Fruit fly (Drosophila melanogaster) whole organism, embryonic: Measurements from ENCODE around the gene CG5181.
A peak's percentile ranks its signal among the peaks of the same experiment; 100 is the strongest.

Experiments
- Antp ChIP-seq: fragments of 200-800 bp; sonication (Bioruptor generic); optimal IDR thresholded peaks from 3 replicates; lab custom pipeline; 2016; ENCODE audit warnings: missing biosample characterization, missing genetic modification characterization
- BEAF-32 ChIP-seq: fragments of 200-800 bp; sonication (Bioruptor generic); optimal IDR thresholded peaks from 3 replicates; lab custom pipeline; 2017; ENCODE audit warnings: missing biosample characterization, missing genetic modification characterization, mild to moderate bottlenecking, moderate library complexity, missing genetic modification reagents
- CG10321 ChIP-seq: fragments of 200-800 bp; sonication (Bioruptor generic); IDR thresholded peaks from 2 replicates; pipeline ENCODE4 v1.3.6; 2022; ENCODE audit warnings: missing biosample characterization, missing genetic modification characterization
- CG12942 ChIP-seq: fragments of 200-800 bp; sonication (Bioruptor generic); optimal IDR thresholded peaks from 3 replicates; lab custom pipeline; 2016; ENCODE audit warnings: missing biosample characterization, missing genetic modification characterization
- CG13296 ChIP-seq: fragments of 200-800 bp; sonication (Bioruptor generic); optimal IDR thresholded peaks from 3 replicates; lab custom pipeline; 2018; ENCODE audit warnings: missing biosample characterization, mild to moderate bottlenecking, missing genetic modification characterization
- CG14860 ChIP-seq: fragments of 200-800 bp; sonication (Bioruptor generic); IDR thresholded peaks from 3 replicates; pipeline ENCODE4 v1.3.6; 2022; ENCODE audit warnings: missing biosample characterization, missing genetic modification characterization; ENCODE audit not compliant: partially characterized antibody
- CG1647 ChIP-seq: fragments of 200-800 bp; sonication (Bioruptor generic); optimal IDR thresholded peaks from 3 replicates; lab custom pipeline; 2016; ENCODE audit warnings: missing biosample characterization, missing genetic modification characterization
- CG18262 ChIP-seq: fragments of 200-800 bp; optimal IDR thresholded peaks from 3 replicates; lab custom pipeline; 2019; ENCODE audit warnings: missing biosample characterization, mild to moderate bottlenecking, missing genetic modification characterization, moderate library complexity
- CG18599 ChIP-seq: fragments of 200-800 bp; sonication (Bioruptor generic); optimal IDR thresholded peaks from 3 replicates; lab custom pipeline; 2017; ENCODE audit warnings: missing biosample characterization, missing genetic modification characterization, mild to moderate bottlenecking, moderate library complexity, missing genetic modification reagents
- CG2712 ChIP-seq: fragments of 200-800 bp; optimal IDR thresholded peaks from 3 replicates; lab custom pipeline; 2019; ENCODE audit warnings: missing biosample characterization, mild to moderate bottlenecking, missing genetic modification characterization, moderate library complexity
- CG31365 ChIP-seq: fragments of 200-800 bp; sonication (Bioruptor generic); optimal IDR thresholded peaks from 2 replicates; lab custom pipeline; 2018; ENCODE audit warnings: missing biosample characterization, mild to moderate bottlenecking, missing genetic modification characterization
- CG3407 ChIP-seq: fragments of 200-800 bp; sonication (Bioruptor generic); optimal IDR thresholded peaks from 2 replicates; lab custom pipeline; 2018; ENCODE audit warnings: missing biosample characterization, mild to moderate bottlenecking, missing genetic modification characterization
- CG3726 ChIP-seq: fragments of 200-800 bp; sonication (Bioruptor generic); IDR thresholded peaks from 3 replicates; pipeline ENCODE4, ENCODE4 v1.3.6; 2022; ENCODE audit warnings: missing biosample characterization, missing genetic modification characterization
- CG5245 ChIP-seq: fragments of 200-800 bp; sonication (Bioruptor generic); optimal IDR thresholded peaks from 3 replicates; lab custom pipeline; 2016; ENCODE audit warnings: missing biosample characterization, missing genetic modification characterization
- CG5953 ChIP-seq: fragments of 200-800 bp; sonication (Bioruptor generic); IDR thresholded peaks from 2 replicates; pipeline ENCODE4 v1.3.6; 2022; ENCODE audit warnings: missing biosample characterization, missing genetic modification characterization
- CG6175 ChIP-seq: fragments of 200-800 bp; sonication (Bioruptor generic); IDR thresholded peaks from 3 replicates; pipeline ENCODE4 v1.3.6; 2022; ENCODE audit warnings: missing biosample characterization, missing genetic modification characterization
- CG6683 ChIP-seq: fragments of 200-800 bp; sonication (Bioruptor generic); optimal IDR thresholded peaks from 2 replicates; lab custom pipeline; 2017; ENCODE audit warnings: missing biosample characterization, mild to moderate bottlenecking, missing genetic modification characterization, missing genetic modification reagents
- CG7745 ChIP-seq: fragments of 200-800 bp; sonication (Bioruptor generic); optimal IDR thresholded peaks from 2 replicates; lab custom pipeline; 2018; ENCODE audit warnings: missing biosample characterization, mild to moderate bottlenecking, missing genetic modification characterization, moderate library complexity
- CG8478 ChIP-seq: fragments of >200 bp; optimal IDR thresholded peaks from 2 replicates; lab custom pipeline; 2018
- CG9609 ChIP-seq: fragments of 200-800 bp; sonication (Bioruptor generic); optimal IDR thresholded peaks from 3 replicates; lab custom pipeline; 2016; ENCODE audit warnings: missing biosample characterization, missing genetic modification characterization
- D19A ChIP-seq: fragments of 200-800 bp; optimal IDR thresholded peaks from 3 replicates; lab custom pipeline; 2019; ENCODE audit warnings: missing biosample characterization, mild to moderate bottlenecking, missing genetic modification characterization, moderate library complexity
- D19B ChIP-seq: fragments of 200-800 bp; sonication (Bioruptor generic); optimal IDR thresholded peaks from 2 replicates; lab custom pipeline; 2017; ENCODE audit warnings: missing biosample characterization, mild to moderate bottlenecking, missing genetic modification characterization
- ERR ChIP-seq: fragments of 200-800 bp; sonication (Bioruptor generic); optimal IDR thresholded peaks from 2 replicates; lab custom pipeline; 2016; ENCODE audit warnings: missing biosample characterization, missing genetic modification characterization
- HLH3B ChIP-seq: fragments of 200-800 bp; sonication (Bioruptor generic); IDR thresholded peaks from 2 replicates; pipeline ENCODE4 v1.3.6; 2022; ENCODE audit warnings: missing biosample characterization, missing genetic modification characterization
- HLHmδ ChIP-seq: fragments of 200-800 bp; sonication (Bioruptor generic); optimal IDR thresholded peaks from 2 replicates; lab custom pipeline; 2018; ENCODE audit warnings: missing biosample characterization, mild to moderate bottlenecking, missing genetic modification characterization, moderate library complexity
- Hr51 ChIP-seq, 2 experiments: fragments of 200-800 bp; sonication (Bioruptor generic); optimal IDR thresholded peaks; 2 replicates in 1 of 2; 3 replicates in 1 of 2; lab custom pipeline; 2016 to 2018; ENCODE audit warnings: missing biosample characterization in 2 of 2, missing genetic modification characterization in 2 of 2, mild to moderate bottlenecking in 1 of 2, moderate library complexity in 1 of 2
- Kr ChIP-seq: fragments of 200-800 bp; sonication (Bioruptor generic); optimal IDR thresholded peaks from 2 replicates; lab custom pipeline; 2017; ENCODE audit warnings: missing biosample characterization, mild to moderate bottlenecking, missing genetic modification characterization
- Nf-YB ChIP-seq: fragments of 200-800 bp; sonication (Bioruptor generic); optimal IDR thresholded peaks from 3 replicates; lab custom pipeline; 2019; ENCODE audit warnings: missing biosample characterization, mild to moderate bottlenecking, missing genetic modification characterization, moderate library complexity
- Sry-δ ChIP-seq: fragments of 200-800 bp; sonication (Bioruptor generic); optimal IDR thresholded peaks from 2 replicates; lab custom pipeline; 2016; ENCODE audit warnings: missing biosample characterization, missing genetic modification characterization
- TFAM ChIP-seq: fragments of 200-800 bp; sonication (Bioruptor generic); optimal IDR thresholded peaks from 2 replicates; lab custom pipeline; 2017; ENCODE audit warnings: missing biosample characterization, missing genetic modification characterization, inconsistent platforms
- Usf ChIP-seq: fragments of 200-800 bp; sonication (Bioruptor generic); optimal IDR thresholded peaks from 2 replicates; lab custom pipeline; 2017; ENCODE audit warnings: missing genotype, missing biosample characterization, missing genetic modification characterization
- abd-A ChIP-seq: fragments of 200-800 bp; sonication (Bioruptor generic); optimal IDR thresholded peaks from 3 replicates; lab custom pipeline; 2019; ENCODE audit warnings: missing biosample characterization, mild to moderate bottlenecking, missing genetic modification characterization, moderate library complexity
- cg ChIP-seq: fragments of 200-800 bp; sonication (Bioruptor generic); optimal IDR thresholded peaks from 3 replicates; lab custom pipeline; 2019; ENCODE audit warnings: missing biosample characterization, mild to moderate bottlenecking, missing genetic modification characterization, moderate library complexity
- chinmo ChIP-seq: fragments of 200-800 bp; sonication (Bioruptor generic); IDR thresholded peaks from 4 replicates; pipeline ENCODE4 v1.3.6; 2022; ENCODE audit warnings: missing biosample characterization, missing genetic modification characterization; ENCODE audit not compliant: partially characterized antibody
- cwo ChIP-seq: fragments of 200-800 bp; sonication (Bioruptor generic); optimal IDR thresholded peaks from 3 replicates; lab custom pipeline; 2017; ENCODE audit warnings: missing biosample characterization, missing genetic modification characterization, mild to moderate bottlenecking, moderate library complexity, missing genetic modification reagents
- dati ChIP-seq: fragments of 200-800 bp; sonication (Bioruptor generic); IDR thresholded peaks from 2 replicates; pipeline ENCODE4 v1.3.6; 2022; ENCODE audit warnings: missing biosample characterization, missing genetic modification characterization
- fd96Cb ChIP-seq: fragments of 200-800 bp; sonication (Bioruptor generic); optimal IDR thresholded peaks from 2 replicates; lab custom pipeline; 2018; ENCODE audit warnings: missing biosample characterization, mild to moderate bottlenecking, missing genetic modification characterization, moderate library complexity
- ftz-f1 ChIP-seq: fragments of 200-800 bp; sonication (Bioruptor generic); optimal IDR thresholded peaks from 2 replicates; lab custom pipeline; 2016; ENCODE audit warnings: missing biosample characterization, missing genetic modification characterization
- gsb-n ChIP-seq: fragments of 200-800 bp; sonication (Bioruptor generic); optimal IDR thresholded peaks from 3 replicates; lab custom pipeline; 2018; ENCODE audit warnings: missing biosample characterization, mild to moderate bottlenecking, missing genetic modification characterization
- gt ChIP-seq: fragments of 200-800 bp; sonication (Bioruptor generic); IDR thresholded peaks from 2 replicates; pipeline ENCODE4 v1.3.6; 2022; ENCODE audit warnings: missing biosample characterization, missing genetic modification characterization
- hb ChIP-seq: fragments of 200-800 bp; sonication (Bioruptor generic); IDR thresholded peaks from 3 replicates; pipeline ENCODE4 v1.3.6; 2022; ENCODE audit warnings: missing biosample characterization, missing genetic modification characterization; ENCODE audit not compliant: partially characterized antibody
- hbn ChIP-seq: fragments of 200-800 bp; sonication (Bioruptor generic); IDR thresholded peaks from 2 replicates; pipeline ENCODE4 v1.3.6; 2022; ENCODE audit warnings: missing biosample characterization, missing genetic modification characterization; ENCODE audit not compliant: partially characterized antibody
- insv ChIP-seq, 2 experiments: fragments of 200-800 bp; sonication (Bioruptor generic); optimal IDR thresholded peaks; 3 replicates each; lab custom pipeline; 2016 to 2018; ENCODE audit warnings: missing biosample characterization in 2 of 2, missing genetic modification characterization in 2 of 2
- jing ChIP-seq: fragments of 200-800 bp; sonication (Bioruptor generic); optimal IDR thresholded peaks from 2 replicates; lab custom pipeline; 2018; ENCODE audit warnings: missing biosample characterization, mild to moderate bottlenecking, missing genetic modification characterization
- rib ChIP-seq: fragments of 200-800 bp; sonication (Bioruptor generic); IDR thresholded peaks from 2 replicates; pipeline ENCODE4 v1.3.6; 2022; ENCODE audit warnings: missing biosample characterization, missing genetic modification characterization
- salm ChIP-seq: fragments of 200-800 bp; sonication (Bioruptor generic); optimal IDR thresholded peaks from 2 replicates; lab custom pipeline; 2018; ENCODE audit warnings: missing biosample characterization, mild to moderate bottlenecking, missing genetic modification characterization
- tio ChIP-seq: fragments of 200-800 bp; sonication (Bioruptor generic); optimal IDR thresholded peaks from 2 replicates; lab custom pipeline; 2017; ENCODE audit warnings: missing biosample characterization, missing genetic modification characterization, inconsistent platforms
- trh ChIP-seq: fragments of 200-800 bp; sonication (Bioruptor generic); optimal IDR thresholded peaks from 2 replicates; lab custom pipeline; 2016; ENCODE audit warnings: missing biosample characterization, missing genetic modification characterization
- tx ChIP-seq: fragments of 200-800 bp; sonication (Bioruptor generic); optimal IDR thresholded peaks from 2 replicates; lab custom pipeline; 2016; ENCODE audit warnings: missing biosample characterization, missing genetic modification characterization
- wdn ChIP-seq: fragments of 200-800 bp; sonication (Bioruptor generic); IDR thresholded peaks from 2 replicates; pipeline ENCODE4 v1.3.6; 2022; ENCODE audit warnings: missing biosample characterization, missing genetic modification characterization
- zen ChIP-seq: fragments of 200-800 bp; sonication (Bioruptor generic); optimal IDR thresholded peaks from 3 replicates; lab custom pipeline; 2018; ENCODE audit warnings: missing biosample characterization, mild to moderate bottlenecking, missing genetic modification characterization, moderate library complexity

The CG5181 gene

dm6 chr2L:7401627-7402026, 8.0 kb downstream of the CG5181 start (continued):
- TF ChIP-seq Sry-δ (GFP tag; lab: Kevin White, UChicago) (no peak), gt (GFP tag; lab: Robert Waterston, UW) (0 out of 2 replicates have a peak, but pooled peaks have one; percentile 44), chinmo (GFP tag; lab: Robert Waterston, UW) (no peak), tx (GFP tag; lab: Kevin White, UChicago) (peak; percentile 2), tio (GFP tag; lab: Kevin White, UChicago) (peak; percentile 18), wdn (peak; percentile 68), salm (tag; lab: Kevin White, UChicago) (peak; percentile 57), gsb-n (tag; lab: Kevin White, UChicago) (peak; percentile 79), CG31365 (tag; lab: Kevin White, UChicago) (no peak), CG18262 (tag; lab: Kevin White, UChicago) (peak; percentile 72), CG1647 (GFP tag; lab: Kevin White, UChicago) (peak; percentile 15), cwo (GFP tag; lab: Kevin White, UChicago) (peak; percentile 60), CG5245 (peak; percentile 23), Kr (GFP tag; lab: Kevin White, UChicago) (no peak), hb (GFP tag; lab: Robert Waterston, UW) (no peak), zen (tag; lab: Kevin White, UChicago) (peak; percentile 45), CG10321 (GFP tag; lab: Robert Waterston, UW) (peak; percentile 32; the same call in 1 of the 2 replicates), jing (GFP tag; lab: Kevin White, UChicago) (no peak), D19A (tag; lab: Kevin White, UChicago) (peak; percentile 60), trh (GFP tag; lab: Kevin White, UChicago) (peak; percentile 20), CG7745 (no peak), CG8478 (lab: Kevin White, UChicago) (no peak), hbn (GFP tag; lab: Robert Waterston, UW) (no peak), cg (GFP tag; lab: Kevin White, UChicago) (no peak), CG9609 (GFP tag; lab: Kevin White, UChicago) (peak; percentile 6), abd-A (no peak), CG6683 (peak; percentile 40), CG3726 (GFP tag; lab: Robert Waterston, UW) (no peak), Usf (GFP tag; lab: Kevin White, UChicago) (peak; percentile 23), CG18599 (peak; percentile 69), rib (GFP tag; lab: Robert Waterston, UW) (peak; percentile 76; the same call in 1 of the 2 replicates), Antp (peak; percentile 27), D19B (GFP tag; lab: Kevin White, UChicago) (peak; percentile 24), HLH3B (GFP tag; lab: Robert Waterston, UW) (peak; percentile 80), CG12942 (GFP tag; lab: Kevin White, UChicago) (peak; percentile 29), insv (GFP tag; optimal IDR thresholded peaks at IDR 0.05; lab: Kevin White, UChicago) (no peak), BEAF-32 (no peak), TFAM (no peak), CG6175 (GFP tag; lab: Robert Waterston, UW) (no peak), ERR (no peak), Hr51 (GFP tag; optimal IDR thresholded peaks at IDR 0.05; lab: Kevin White, UChicago) (peak in 1 of 2 experiments; percentile 88), Nf-YB (GFP tag; lab: Kevin White, UChicago) (peak; percentile 30), CG2712 (tag; lab: Kevin White, UChicago) (peak; percentile 86), CG14860 (GFP tag; lab: Robert Waterston, UW) (no peak), dati (GFP tag; lab: Robert Waterston, UW) (peak; percentile 59), CG5953 (GFP tag; lab: Robert Waterston, UW) (no peak), HLHmδ (GFP tag; lab: Kevin White, UChicago) (no peak), fd96Cb (tag; lab: Kevin White, UChicago) (peak; percentile 55), ftz-f1 (GFP tag; lab: Kevin White, UChicago) (no peak), CG13296 (peak; percentile 62), CG3407 (GFP tag; lab: Kevin White, UChicago) (peak; percentile 16)
